Worm (Caenorhabditis elegans) whole organism, early embryonic: Measurements from ENCODE around the gene F59B10.3.

Experiments used
- B0310.2 ChIP-seq: sonication (generic microtip); optimal IDR thresholded peaks from 2 replicates; lab custom pipeline; 2016; ENCODE audit warnings: mild to moderate bottlenecking, missing genetic modification characterization, missing compliant biosample characterization
- F13C5.2 ChIP-seq: sonication (generic microtip); optimal IDR thresholded peaks from 2 replicates; lab custom pipeline; 2017; ENCODE audit warnings: mild to moderate bottlenecking, missing genetic modification characterization, inconsistent platforms, missing compliant biosample characterization
- aly-1 ChIP-seq: sonication (generic microtip); optimal IDR thresholded peaks from 2 replicates; lab custom pipeline; 2016; ENCODE audit warnings: missing genetic modification characterization, missing compliant biosample characterization
- ama-1 ChIP-seq: fragments of 150-350 bp; optimal IDR thresholded peaks from 2 replicates; lab custom pipeline; 2014
- ceh-13 ChIP-seq: fragments of 200-800 bp; sonication (Bioruptor generic); optimal IDR thresholded peaks from 2 replicates; lab custom pipeline; 2018; ENCODE audit warnings: mild to moderate bottlenecking, missing genetic modification characterization, missing compliant biosample characterization
- ceh-36 ChIP-seq: sonication (generic microtip); optimal IDR thresholded peaks from 2 replicates; lab custom pipeline; 2016; ENCODE audit warnings: missing genetic modification characterization, inconsistent platforms, missing compliant biosample characterization
- ets-7 ChIP-seq: sonication (generic microtip); optimal IDR thresholded peaks from 2 replicates; lab custom pipeline; 2016; ENCODE audit warnings: missing genotype, missing genetic modification characterization, missing compliant biosample characterization
- flt-1 ChIP-seq: fragments of 200-800 bp; sonication (Bioruptor generic); IDR thresholded peaks from 2 replicates; pipeline ENCODE4 v1.3.6; 2022; ENCODE audit warnings: missing genetic modification characterization, missing compliant biosample characterization
- hmbx-1 ChIP-seq: sonication (generic microtip); optimal IDR thresholded peaks from 2 replicates; lab custom pipeline; 2016; ENCODE audit warnings: mild to moderate bottlenecking, missing genetic modification characterization, missing compliant biosample characterization
- hmg-4 ChIP-seq: fragments of 200-800 bp; sonication (Bioruptor generic); optimal IDR thresholded peaks from 2 replicates; lab custom pipeline; 2018; ENCODE audit warnings: mild to moderate bottlenecking, missing genetic modification characterization, missing compliant biosample characterization
- hnd-1 ChIP-seq: sonication (generic microtip); optimal IDR thresholded peaks from 2 replicates; lab custom pipeline; 2016; ENCODE audit warnings: missing genetic modification characterization, missing compliant biosample characterization
- pes-1 ChIP-seq: fragments of 200-800 bp; sonication (Bioruptor generic); IDR thresholded peaks from 2 replicates; pipeline ENCODE4 v1.3.6; 2022; ENCODE audit warnings: missing genetic modification reagents, missing genetic modification characterization, missing compliant biosample characterization
- scrt-1 ChIP-seq: fragments of 200-800 bp; sonication (Bioruptor generic); IDR thresholded peaks from 2 replicates; pipeline ENCODE4 v1.3.6; 2022; ENCODE audit warnings: missing genetic modification characterization, missing compliant biosample characterization
- sea-1 ChIP-seq: fragments of 200-800 bp; sonication (Bioruptor generic); conservative IDR thresholded peaks from 2 replicates; pipeline ENCODE4 v1.3.6; 2022; ENCODE audit warnings: missing genetic modification characterization, missing compliant biosample characterization
- tbx-11 ChIP-seq: fragments of 200-800 bp; sonication (Bioruptor generic); IDR thresholded peaks from 2 replicates; pipeline ENCODE4 v1.3.6; 2022; ENCODE audit warnings: missing genetic modification characterization, missing compliant biosample characterization
- tbx-37 ChIP-seq: fragments of 200-800 bp; sonication (Bioruptor generic); conservative IDR thresholded peaks from 2 replicates; pipeline ENCODE4 v1.3.6; 2022; ENCODE audit warnings: missing genetic modification reagents, missing genetic modification characterization, missing compliant biosample characterization
- tra-4 ChIP-seq: sonication (generic microtip); optimal IDR thresholded peaks from 2 replicates; lab custom pipeline; 2017; ENCODE audit warnings: missing genetic modification characterization, missing compliant biosample characterization

The F59B10.3 gene

DNA sequence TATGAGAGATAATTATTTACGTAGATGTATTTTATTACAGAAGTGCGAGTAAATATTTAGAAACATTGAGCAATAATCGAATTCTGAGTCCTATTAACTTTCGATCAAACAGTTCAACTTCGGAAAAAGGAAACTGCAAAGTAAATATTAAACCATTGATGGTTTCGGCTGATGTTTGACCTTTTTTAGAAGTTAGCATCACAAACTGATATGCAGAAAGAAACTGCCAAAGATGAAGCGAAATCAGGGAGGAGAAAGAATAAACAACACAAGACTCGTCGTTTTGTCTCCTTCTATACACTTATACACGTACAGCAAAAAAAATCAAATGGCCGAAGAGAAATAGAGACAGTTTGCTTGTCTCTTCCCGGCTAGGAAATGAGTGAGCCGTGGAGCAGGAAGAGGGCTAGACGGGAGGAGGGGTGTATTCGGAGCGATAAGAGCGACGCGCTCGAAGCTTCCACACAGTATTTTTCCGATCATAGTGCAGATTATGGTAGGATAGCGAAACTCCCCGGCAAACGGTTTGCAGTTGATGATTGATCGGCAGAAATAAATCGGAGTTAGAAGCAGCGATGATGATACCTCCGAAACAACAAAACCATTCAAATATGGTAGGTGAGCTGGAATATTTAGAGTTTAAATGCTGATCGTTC, 46.3 kb downstream of the F59B10.3 start:
- TF ChIP-seq ama-1 (lab: Kevin White, UChicago) (no peak), hmg-4 (no peak)

DNA sequence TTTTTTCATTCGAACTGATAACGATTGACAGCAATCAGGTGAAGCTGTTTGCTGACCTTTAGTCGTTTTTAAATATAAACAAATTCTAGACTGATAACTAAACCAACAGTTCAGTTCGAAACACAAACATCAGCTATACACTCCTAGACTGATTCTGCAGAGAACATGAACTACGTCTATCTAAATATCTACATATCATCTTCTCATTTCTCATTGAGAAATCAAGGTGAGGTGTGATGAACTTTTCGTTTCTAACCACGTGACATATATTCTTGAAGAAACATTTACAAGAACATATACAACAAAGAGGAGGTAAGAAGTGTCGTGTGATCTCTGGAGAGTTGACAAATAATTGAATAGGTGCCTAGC, 46.8 kb downstream of the F59B10.3 start:
- TF ChIP-seq tbx-37 (GFP tag; lab: Robert Waterston, UW) (no peak), sea-1 (no peak), aly-1 (tag; lab: Kevin White, UChicago) (no peak), ceh-13 (no peak)

DNA sequence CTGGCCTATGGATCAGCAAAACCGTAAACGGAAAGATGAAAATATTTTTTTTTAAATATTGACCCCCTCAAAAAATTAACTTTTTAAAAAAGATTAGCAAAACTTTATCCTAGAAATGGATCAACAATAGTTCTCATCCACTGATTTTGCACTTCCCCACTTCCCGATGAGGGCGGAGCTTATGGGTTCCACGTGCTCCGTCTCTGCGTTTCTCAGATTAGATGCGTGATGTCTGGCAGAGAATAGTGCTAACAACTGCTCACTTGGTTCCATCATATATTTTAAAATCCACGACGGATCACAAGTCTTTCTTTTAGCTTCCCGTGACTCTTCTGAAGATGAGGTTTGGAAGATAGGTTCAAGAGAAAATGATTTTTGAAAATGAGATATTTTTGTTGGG, 48.0 kb downstream of the F59B10.3 start:
- no peak for TF ChIP-seq ceh-36 (tag; lab: Kevin White, UChicago)
- no peak for TF ChIP-seq pes-1 (GFP tag; lab: Robert Waterston, UW)
- no peak for TF ChIP-seq hmg-4
- no peak for TF ChIP-seq ama-1 (lab: Kevin White, UChicago)
- no peak for TF ChIP-seq tra-4 (tag; lab: Kevin White, UChicago)
- TF ChIP-seq flt-1 (GFP tag; lab: Robert Waterston, UW): no peak
- TF ChIP-seq tbx-11 (GFP tag; lab: Robert Waterston, UW): no peak
- TF ChIP-seq hmbx-1: no peak
- TF ChIP-seq F13C5.2: no peak
- no peak for TF ChIP-seq ets-7 (tag; lab: Kevin White, UChicago)
- TF ChIP-seq tbx-37 (GFP tag; lab: Robert Waterston, UW): no peak

DNA sequence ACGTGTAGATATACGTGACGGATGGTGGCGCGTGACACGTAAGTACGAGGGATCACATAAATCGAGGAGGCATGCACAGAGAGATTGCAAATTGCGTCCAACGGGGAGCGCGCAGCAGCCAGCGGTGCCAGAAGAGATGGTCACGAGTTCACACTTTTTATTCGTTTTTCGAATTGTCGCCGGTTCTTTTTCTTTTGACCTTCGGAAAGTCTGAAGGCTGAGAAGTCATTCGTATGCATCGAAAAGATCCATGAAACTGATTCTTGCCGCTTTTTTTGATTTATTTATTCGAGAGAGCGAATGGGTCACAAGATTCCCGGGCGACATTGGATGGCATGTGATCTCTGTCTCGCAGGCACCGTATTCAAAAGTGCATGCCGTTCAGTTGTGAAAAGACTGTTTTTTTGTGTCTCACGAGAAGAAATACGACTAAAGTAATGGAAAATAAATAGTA, 48.6 kb downstream of the F59B10.3 start:
- no peak for TF ChIP-seq sea-1
- no peak for TF ChIP-seq ama-1 (lab: Kevin White, UChicago)
- TF ChIP-seq F13C5.2: no peak
- no peak for TF ChIP-seq B0310.2 (tag; lab: Kevin White, UChicago)
- TF ChIP-seq tbx-11 (GFP tag; lab: Robert Waterston, UW): no peak
- no peak for TF ChIP-seq hmg-4

DNA sequence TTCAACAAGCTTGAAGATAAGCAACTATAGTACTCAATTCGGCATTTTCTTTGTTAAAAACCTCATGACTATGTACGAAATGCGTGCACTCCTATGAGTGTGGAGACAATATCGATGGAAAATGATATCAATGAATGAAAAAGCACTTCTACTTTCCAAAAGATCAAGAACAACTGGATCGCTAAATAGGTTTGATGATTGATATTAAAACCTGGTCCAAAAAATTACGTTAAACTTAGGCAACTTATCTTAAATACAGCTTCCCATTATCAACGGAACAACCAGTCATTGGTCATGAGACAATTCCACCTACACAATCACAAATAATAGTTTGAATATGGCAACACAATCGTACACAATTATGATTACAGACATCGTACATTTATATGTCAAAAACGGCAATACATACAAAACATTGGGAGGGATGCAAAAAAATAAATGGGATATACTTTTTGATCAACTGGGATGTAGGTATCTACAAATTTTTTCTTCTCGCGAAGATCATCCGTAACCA, 49.4 kb downstream of the F59B10.3 start:
- TF ChIP-seq tbx-37 (GFP tag; lab: Robert Waterston, UW) (no peak), ama-1 (lab: Kevin White, UChicago) (no peak), hnd-1 (no peak), F13C5.2 (no peak), aly-1 (tag; lab: Kevin White, UChicago) (no peak), B0310.2 (tag; lab: Kevin White, UChicago) (no peak), flt-1 (GFP tag; lab: Robert Waterston, UW) (no peak), hmbx-1 (no peak), ets-7 (tag; lab: Kevin White, UChicago) (no peak), pes-1 (GFP tag; lab: Robert Waterston, UW) (no peak), hmg-4 (no peak), scrt-1 (GFP tag; lab: Robert Waterston, UW) (no peak)
